Worm (Caenorhabditis elegans) whole organism, midembryonic: ENCODE data around the gene mam-5.

Experiments
- cog-1 ChIP-seq: sonication (generic microtip); optimal IDR thresholded peaks from 2 replicates; lab custom pipeline; 2016; ENCODE audit warnings: missing genetic modification characterization, missing compliant biosample characterization
- flt-1 ChIP-seq: fragments of 200-800 bp; sonication (Bioruptor generic); IDR thresholded peaks from 2 replicates; pipeline ENCODE4 v1.3.6; 2022; ENCODE audit warnings: missing genetic modification characterization, missing compliant biosample characterization
- med-1 ChIP-seq: sonication (generic microtip); optimal IDR thresholded peaks from 2 replicates; lab custom pipeline; 2017; ENCODE audit warnings: missing genetic modification characterization, mild to moderate bottlenecking, missing compliant biosample characterization, antibody characterized with exemption, missing genetic modification reagents; ENCODE audit not compliant: insufficient read depth
- ref-1 ChIP-seq: fragments of 200-800 bp; sonication (Bioruptor generic); conservative IDR thresholded peaks from 2 replicates; pipeline ENCODE4 v1.3.6; 2022; ENCODE audit warnings: missing genetic modification reagents, missing genetic modification characterization, missing compliant biosample characterization
- tab-1 ChIP-seq: fragments of 200-800 bp; sonication (Bioruptor generic); IDR thresholded peaks from 2 replicates; pipeline ENCODE4 v1.3.6; 2022; ENCODE audit warnings: missing genetic modification characterization, missing compliant biosample characterization
- ztf-23 ChIP-seq: fragments of 200-800 bp; sonication (Bioruptor generic); IDR thresholded peaks from 2 replicates; pipeline ENCODE4 v1.3.6; 2022; ENCODE audit warnings: missing genetic modification reagents, missing genetic modification characterization, missing compliant biosample characterization

DNA sequence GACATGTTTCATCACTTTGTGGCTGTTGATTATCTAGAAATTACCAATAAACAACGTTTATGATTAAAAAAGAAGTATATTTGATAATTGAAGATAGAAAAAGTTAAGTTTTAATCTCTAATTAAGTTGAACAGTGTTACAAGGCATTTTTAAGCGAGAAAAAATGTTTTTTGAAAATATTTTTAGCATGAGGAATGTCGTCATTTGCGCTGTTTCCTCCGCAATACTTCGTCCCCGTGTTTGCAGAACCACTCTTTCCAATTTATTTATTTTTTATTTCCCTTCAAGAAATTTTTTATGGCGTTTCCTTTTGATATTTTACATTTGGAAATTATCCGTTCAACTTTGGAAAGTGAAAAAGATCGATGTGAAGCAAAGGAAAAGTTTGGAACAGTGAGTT lies 39.1 kb downstream of the mam-5 start, which contains the start of the genes rde-1 and trpp-6:
- TF ChIP-seq cog-1 (no peak), ztf-23 (GFP tag; lab: Robert Waterston, UW) (no peak), tab-1 (no peak), med-1 (GFP tag; lab: Kevin White, UChicago) (no peak), ref-1 (no peak), flt-1 (GFP tag; lab: Robert Waterston, UW) (no peak)
